Fruit fly (Drosophila melanogaster) whole organism, prepupa: ENCODE data around the gene Aef1.
A peak's percentile ranks its signal among the peaks of the same experiment; 100 is the strongest.

Experiments used
- CG15336 ChIP-seq: fragments of 200-800 bp; sonication (Bioruptor generic); IDR thresholded peaks from 2 replicates; pipeline ENCODE4 v1.3.6; 2022; ENCODE audit warnings: missing biosample characterization, missing genetic modification characterization
- CG31627 ChIP-seq: fragments of 200-800 bp; sonication (Bioruptor generic); optimal IDR thresholded peaks from 3 replicates; lab custom pipeline; 2016; ENCODE audit warnings: missing biosample characterization, missing genetic modification characterization
- CG6163 ChIP-seq: fragments of 200-800 bp; sonication (Bioruptor generic); IDR thresholded peaks from 3 replicates; pipeline ENCODE4 v1.3.6; 2022; ENCODE audit warnings: missing biosample characterization, missing genetic modification characterization
- CG8119 ChIP-seq: fragments of 200-800 bp; sonication (Bioruptor generic); IDR thresholded peaks from 3 replicates; pipeline ENCODE4 v1.3.6; 2022; ENCODE audit warnings: missing biosample characterization, missing genetic modification characterization
- CG8319 ChIP-seq: fragments of 200-800 bp; sonication (Bioruptor generic); optimal IDR thresholded peaks from 3 replicates; lab custom pipeline; 2016; ENCODE audit warnings: missing biosample characterization, missing genetic modification characterization
- Gug ChIP-seq: fragments of 200-800 bp; sonication (Bioruptor generic); IDR thresholded peaks from 2 replicates; pipeline ENCODE4 v1.3.6; 2022; ENCODE audit warnings: missing biosample characterization, missing genetic modification characterization
- Hr38 ChIP-seq: sonication (Bioruptor generic); optimal IDR thresholded peaks from 2 replicates; lab custom pipeline; 2016; ENCODE audit warnings: missing biosample characterization, missing genetic modification characterization
- Hr4 ChIP-seq: fragments of 200-800 bp; sonication (Bioruptor generic); optimal IDR thresholded peaks from 3 replicates; lab custom pipeline; 2016; ENCODE audit warnings: missing biosample characterization, missing genetic modification characterization
- Sox102F ChIP-seq: fragments of 200-800 bp; sonication (Bioruptor generic); optimal IDR thresholded peaks from 2 replicates; lab custom pipeline; 2016; ENCODE audit warnings: missing biosample characterization, mild to moderate bottlenecking, missing genetic modification characterization
- Sox14 ChIP-seq: fragments of 200-800 bp; sonication (Bioruptor generic); optimal IDR thresholded peaks from 3 replicates; lab custom pipeline; 2016; ENCODE audit warnings: missing biosample characterization, missing genetic modification characterization
- dsx ChIP-seq: fragments of 200-800 bp; optimal IDR thresholded peaks from 3 replicates; lab custom pipeline; 2019; ENCODE audit warnings: missing biosample characterization, mild to moderate bottlenecking, missing genetic modification characterization, moderate library complexity; ENCODE audit not compliant: poor library complexity, severe bottlenecking
- net ChIP-seq: fragments of 200-800 bp; sonication (Bioruptor generic); optimal IDR thresholded peaks from 3 replicates; lab custom pipeline; 2016; ENCODE audit warnings: missing biosample characterization, missing genetic modification characterization
- svp ChIP-seq: fragments of 200-800 bp; sonication (Bioruptor generic); peaks from one replicate; lab custom pipeline; 2016; ENCODE audit warnings: missing biosample characterization, missing genetic modification characterization
- topi ChIP-seq: fragments of 200-800 bp; sonication (Bioruptor generic); optimal IDR thresholded peaks from 3 replicates; lab custom pipeline; 2016; ENCODE audit warnings: missing biosample characterization, missing genetic modification characterization

Aef1 gene

dm6 chr3L:21479636-21480035, 46.4 kb downstream of the Aef1 start (continued):
- TF ChIP-seq Sox102F (GFP tag; lab: Kevin White, UChicago), result peak; percentile 67
- TF ChIP-seq Hr4 (GFP tag; lab: Kevin White, UChicago), result peak; percentile 23
- TF ChIP-seq net (GFP tag; lab: Kevin White, UChicago), result peak; percentile 83
- TF ChIP-seq Gug (GFP tag; lab: Robert Waterston, UW), result 0 out of 2 replicates have a peak, but pooled peaks have one; percentile 10
- TF ChIP-seq topi (GFP tag; lab: Kevin White, UChicago), result peak; percentile 63
- TF ChIP-seq Hr38 (GFP tag; lab: Kevin White, UChicago), result no peak
- TF ChIP-seq CG8319 (GFP tag; lab: Kevin White, UChicago), result peak; percentile 78
- TF ChIP-seq CG8119 (GFP tag; lab: Robert Waterston, UW), result no peak
- TF ChIP-seq, all 60 proteins: peak for 48

- TF ChIP-seq svp (GFP tag; lab: Kevin White, UChicago), result no peak
These were observed 48.9 kb downstream of the Aef1 start for dm6 chr3L:21482100-21482499.

- TF ChIP-seq dsx (GFP tag; lab: Kevin White, UChicago) (peak; percentile 2), CG6163 (no peak), CG31627 (peak; percentile 2), Sox14 (GFP tag; lab: Kevin White, UChicago) (peak; percentile 56)
These were observed 50.6 kb downstream of the Aef1 start for dm6 chr3L:21483837-21484236.

dm6 chr3L:21485371-21485770, 52.1 kb downstream of the Aef1 start:
- TF ChIP-seq CG8119 (GFP tag; lab: Robert Waterston, UW) (peak; percentile 55), CG6163 (peak; percentile 57; the same call in 2 of the 3 replicates), CG15336 (GFP tag; lab: Robert Waterston, UW) (peak; percentile 55; the same call in 1 of the 2 replicates), dsx (GFP tag; lab: Kevin White, UChicago) (peak; percentile 40)
